Worm (Caenorhabditis elegans): Measurements from ENCODE around the gene F35C11.7.

Gene F35C11.7

DNA sequence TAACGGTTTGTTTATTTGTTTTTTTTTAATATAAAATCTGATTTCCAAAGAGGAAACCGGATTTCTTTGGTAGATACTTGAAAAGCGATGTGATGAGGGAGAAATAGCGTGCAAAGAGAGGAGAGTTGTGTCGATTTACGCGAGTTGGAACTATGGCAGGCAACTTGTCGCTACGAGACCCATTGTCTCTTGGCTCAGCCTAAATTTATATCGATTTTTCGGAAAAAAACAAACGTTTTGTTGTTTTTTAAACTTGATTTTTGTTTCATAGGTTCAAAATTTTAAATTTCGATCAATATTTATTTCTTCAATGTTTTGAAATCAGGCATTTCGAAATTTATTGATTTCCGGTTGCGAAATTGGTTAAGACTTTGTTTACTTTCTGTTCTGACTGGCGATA is 39.7 kb upstream of the F35C11.7 start, which contains the start of gene M110.3:
M110.3 (minus strand) TSS at position 184 of the 400 bp plus-strand sequence.
- no peak for TF ChIP-seq akir-1 (GFP tag; optimal IDR thresholded peaks at IDR 0.05)
- peak; percentile 5 for TF ChIP-seq nhr-80 (tag; optimal IDR thresholded peaks at IDR 0.05)
- TF ChIP-seq attf-6 (GFP tag; IDR thresholded peaks at IDR 0.05): no peak
- TF ChIP-seq T26A5.8 (tag; optimal IDR thresholded peaks at IDR 0.05): no peak
- TF ChIP-seq let-607 (tag; optimal IDR thresholded peaks at IDR 0.05): no peak
- TF ChIP-seq madf-3 (GFP tag; IDR thresholded peaks at IDR 0.05): no peak
- no peak for TF ChIP-seq F39B2.1 (GFP tag; IDR thresholded peaks at IDR 0.05)
- TF ChIP-seq F23B12.7 (tag; optimal IDR thresholded peaks at IDR 0.05; ENCODE audit: insufficient read depth): peak; percentile 70
- no peak for TF ChIP-seq Y53G8AR.9 (GFP tag; conservative IDR thresholded peaks at IDR 0.05)
- TF ChIP-seq C17E4.6 (GFP tag; IDR thresholded peaks at IDR 0.05): no peak
- peak; percentile 90; the same call in 1 of the 2 replicates for TF ChIP-seq hmg-1.2 (GFP tag; IDR thresholded peaks at IDR 0.05)
- TF ChIP-seq athp-1 (tag; optimal IDR thresholded peaks at IDR 0.05): no peak
- no peak for TF ChIP-seq nhr-27 (tag; optimal IDR thresholded peaks at IDR 0.05)
- peak; percentile 33 for TF ChIP-seq lsl-1 (GFP tag; optimal IDR thresholded peaks at IDR 0.05)
- no peak for TF ChIP-seq sea-2 (GFP tag; IDR thresholded peaks at IDR 0.05)
- TF ChIP-seq D2030.7 (GFP tag; IDR thresholded peaks at IDR 0.05): no peak
- TF ChIP-seq gei-17 (GFP tag; optimal IDR thresholded peaks at IDR 0.05): no peak
- no peak for TF ChIP-seq ztf-3 (GFP tag; optimal IDR thresholded peaks at IDR 0.05)
- peak; percentile 66; the same call in 1 of the 2 replicates for TF ChIP-seq cebp-1 (GFP tag; IDR thresholded peaks at IDR 0.05)
- peak; percentile 96 for TF ChIP-seq cebp-1 (tag; optimal IDR thresholded peaks at IDR 0.05)
- TF ChIP-seq ama-1 (optimal IDR thresholded peaks at IDR 0.05): no peak
- no peak for TF ChIP-seq ama-1 (GFP tag; optimal IDR thresholded peaks at IDR 0.05)
- TF ChIP-seq Y67H2A.10 (GFP tag; conservative IDR thresholded peaks at IDR 0.05): no peak
- no peak for TF ChIP-seq efl-1 (GFP tag; optimal IDR thresholded peaks at IDR 0.05)
- no peak for TF ChIP-seq Y56A3A.18 (GFP tag; IDR thresholded peaks at IDR 0.05)
- TF ChIP-seq lin-35 (GFP tag; optimal IDR thresholded peaks at IDR 0.05): no peak
- no peak for TF ChIP-seq lsy-27 (tag; optimal IDR thresholded peaks at IDR 0.05; ENCODE audit: borderline replicate concordance, insufficient read depth)
- no peak for TF ChIP-seq nhr-90 (tag; optimal IDR thresholded peaks at IDR 0.05)
- no peak for TF ChIP-seq rpc-1 (optimal IDR thresholded peaks at IDR 0.05)
- TF ChIP-seq rpc-1 (tag; optimal IDR thresholded peaks at IDR 0.05): no peak
- no peak for TF ChIP-seq B0035.1 (tag; optimal IDR thresholded peaks at IDR 0.05)
- peak; percentile 36 for TF ChIP-seq snpc-3.4 (tag; optimal IDR thresholded peaks at IDR 0.05)
- 0 out of 2 replicates have a peak, but pooled peaks have one; percentile 24 for TF ChIP-seq madf-6 (GFP tag; IDR thresholded peaks at IDR 0.05)
- TF ChIP-seq lir-1 (GFP tag; conservative IDR thresholded peaks at IDR 0.05): no peak
- no peak for TF ChIP-seq pbrm-1 (GFP tag; IDR thresholded peaks at IDR 0.05)
- no peak for TF ChIP-seq ets-4 (GFP tag; optimal IDR thresholded peaks at IDR 0.05)
- no peak for TF ChIP-seq sdz-38 (tag; optimal IDR thresholded peaks at IDR 0.05)
- TF ChIP-seq F33H1.4 (GFP tag; IDR thresholded peaks at IDR 0.05): peak; percentile 73

DNA sequence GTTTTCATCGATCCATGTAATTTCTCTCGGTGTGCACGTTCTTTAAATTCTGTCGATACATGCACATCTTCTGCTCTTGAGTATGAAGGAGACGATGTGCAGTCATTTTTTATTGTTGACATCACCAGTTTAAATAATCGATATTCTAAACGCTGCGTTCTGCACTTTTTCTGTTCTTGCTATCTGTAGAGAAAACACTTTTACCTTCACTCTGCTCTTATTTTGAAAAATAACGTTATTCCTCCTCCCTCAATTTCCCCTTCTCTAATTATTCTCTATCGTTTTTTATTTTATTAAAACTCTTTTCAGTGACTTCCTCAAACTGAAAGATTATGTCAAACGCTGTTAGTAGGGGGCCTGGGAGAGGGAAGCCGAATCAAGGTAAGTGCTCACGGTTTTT is 39.2 kb upstream of the F35C11.7 start, which contains the start of gene ifg-1:
ifg-1 (plus strand) TSS at position 301 of the 400 bp plus-strand sequence.
- TF ChIP-seq Y95B8A.8 (GFP tag; IDR thresholded peaks at IDR 0.05) (no peak), egl-18 (GFP tag; IDR thresholded peaks at IDR 0.05) (no peak)
